Fruit fly (Drosophila melanogaster) whole organism, wandering third instar larva: ENCODE measurements around the gene scyl.

ENCODE experiments used
- Abd-B ChIP-seq: fragments of >200 bp; optimal IDR thresholded peaks from 2 replicates; lab custom pipeline; 2017; ENCODE audit warnings: missing biosample characterization, missing genetic modification characterization
- CG32264 ChIP-seq: fragments of 200-800 bp; sonication (Bioruptor generic); optimal IDR thresholded peaks from 2 replicates; lab custom pipeline; 2016; ENCODE audit warnings: missing biosample characterization, missing genetic modification characterization
- CG9705 ChIP-seq: fragments of 200-800 bp; sonication (Bioruptor generic); optimal IDR thresholded peaks from 2 replicates; lab custom pipeline; 2018; ENCODE audit warnings: missing biosample characterization, mild to moderate bottlenecking, missing genetic modification characterization
- CrebA ChIP-seq: fragments of 200-800 bp; sonication (Bioruptor generic); optimal IDR thresholded peaks from 2 replicates; lab custom pipeline; 2016; ENCODE audit warnings: missing biosample characterization, mild to moderate bottlenecking, missing genetic modification characterization, borderline replicate concordance
- GATAd ChIP-seq: sonication (Bioruptor generic); optimal IDR thresholded peaks from 2 replicates; lab custom pipeline; 2016; ENCODE audit warnings: missing biosample characterization, missing genetic modification characterization
- HLH106 ChIP-seq: fragments of 200-800 bp; optimal IDR thresholded peaks from 3 replicates; lab custom pipeline; 2019; ENCODE audit warnings: missing biosample characterization, mild to moderate bottlenecking, missing genetic modification characterization, moderate library complexity
- Hnf4 ChIP-seq: fragments of 200-800 bp; sonication (Bioruptor generic); optimal IDR thresholded peaks from 2 replicates; lab custom pipeline; 2016; ENCODE audit warnings: missing biosample characterization, mild to moderate bottlenecking, missing genetic modification characterization
- Hr78 ChIP-seq: fragments of >200 bp; optimal IDR thresholded peaks from 2 replicates; lab custom pipeline; 2017; ENCODE audit warnings: missing biosample characterization, missing genetic modification characterization
- Hr83 ChIP-seq: fragments of 200-300 bp; sonication (Bioruptor generic); optimal IDR thresholded peaks from 2 replicates; lab custom pipeline; 2016; ENCODE audit warnings: missing biosample characterization, mild to moderate bottlenecking, missing genetic modification characterization, moderate library complexity; ENCODE audit not compliant: poor library complexity, severe bottlenecking
- Mio ChIP-seq: sonication (Bioruptor generic); optimal IDR thresholded peaks from 2 replicates; lab custom pipeline; 2016; ENCODE audit warnings: missing biosample characterization, missing genetic modification characterization
- Myc ChIP-seq: fragments of >200 bp; optimal IDR thresholded peaks from 2 replicates; lab custom pipeline; 2017
- N ChIP-seq: fragments of >200 bp; optimal IDR thresholded peaks from 2 replicates; lab custom pipeline; 2018; ENCODE audit warnings: missing biosample characterization, missing external identifiers, missing genetic modification characterization
- OdsH ChIP-seq: fragments of 200-800 bp; sonication (Bioruptor generic); optimal IDR thresholded peaks from 2 replicates; lab custom pipeline; 2016; ENCODE audit warnings: missing biosample characterization, mild to moderate bottlenecking, missing genetic modification characterization
- Rel ChIP-seq, 2 experiments: fragments of 200-800 bp; sonication (Bioruptor generic) in 1 of 2; optimal IDR thresholded peaks; 2 replicates in 1 of 2; 3 replicates in 1 of 2; lab custom pipeline; 2016 to 2019; ENCODE audit warnings: mild to moderate bottlenecking in 2 of 2, missing biosample characterization in 2 of 2, missing genetic modification characterization in 2 of 2, moderate library complexity in 1 of 2
- Sp1 ChIP-seq: fragments of 200-800 bp; sonication (Bioruptor generic); optimal IDR thresholded peaks from 3 replicates; lab custom pipeline; 2019; ENCODE audit warnings: missing biosample characterization, mild to moderate bottlenecking, missing genetic modification characterization, moderate library complexity
- Vsx2 ChIP-seq: fragments of 200-300, 225-300 bp; sonication (Bioruptor generic); optimal IDR thresholded peaks from 2 replicates; lab custom pipeline; 2018; ENCODE audit warnings: missing biosample characterization, missing genetic modification characterization; ENCODE audit not compliant: partially characterized antibody
- br ChIP-seq: fragments of 200-800 bp; sonication (Bioruptor generic); optimal IDR thresholded peaks from 2 replicates; lab custom pipeline; 2016; ENCODE audit warnings: missing biosample characterization, missing genetic modification characterization
- brk ChIP-seq: fragments of 200-800 bp; sonication (Bioruptor generic); optimal IDR thresholded peaks from 2 replicates; lab custom pipeline; 2016; ENCODE audit warnings: missing biosample characterization, mild to moderate bottlenecking, missing genetic modification characterization
- dl ChIP-seq, 2 experiments: fragments of 175-275, 200-275 bp in 1 of 2; fragments of 200-275 bp in 1 of 2; sonication (Bioruptor generic); optimal IDR thresholded peaks; lab custom pipeline; 2018; ENCODE audit warnings: mild to moderate bottlenecking in 2 of 2, missing biosample characterization in 2 of 2, missing genetic modification characterization in 2 of 2, moderate library complexity in 2 of 2; ENCODE audit not compliant: partially characterized antibody in 2 of 2, insufficient read depth in 1 of 2
- dmrt93B ChIP-seq: fragments of 200-800 bp; sonication (Bioruptor generic); optimal IDR thresholded peaks from 2 replicates; lab custom pipeline; 2018; ENCODE audit warnings: missing biosample characterization, mild to moderate bottlenecking, missing genetic modification characterization
- dsf ChIP-seq: sonication (Bioruptor generic); optimal IDR thresholded peaks from 2 replicates; lab custom pipeline; 2016; ENCODE audit warnings: missing biosample characterization, missing genetic modification characterization, borderline replicate concordance
- ey ChIP-seq: fragments of 200-800 bp; sonication (Bioruptor generic); optimal IDR thresholded peaks from 2 replicates; lab custom pipeline; 2016; ENCODE audit warnings: missing biosample characterization, missing genetic modification characterization
- foxo ChIP-seq, 2 experiments: fragments of 200-800 bp; sonication (Bioruptor generic); optimal IDR thresholded peaks; 2 replicates in 1 of 2; 3 replicates in 1 of 2; lab custom pipeline; 2016 to 2017; ENCODE audit warnings: missing biosample characterization in 2 of 2, missing genetic modification characterization in 2 of 2
- fru ChIP-seq: fragments of 200-800 bp; sonication (Bioruptor generic); optimal IDR thresholded peaks from 3 replicates; lab custom pipeline; 2016; ENCODE audit warnings: missing biosample characterization, mild to moderate bottlenecking, missing genetic modification characterization
- h ChIP-seq: fragments of 200-800 bp; sonication (Bioruptor generic); optimal IDR thresholded peaks from 3 replicates; lab custom pipeline; 2016; ENCODE audit warnings: missing biosample characterization, mild to moderate bottlenecking, missing genetic modification characterization
- jim ChIP-seq: fragments of 175-275, 200-325 bp; sonication (Bioruptor generic); optimal IDR thresholded peaks from 2 replicates; lab custom pipeline; 2016; ENCODE audit warnings: missing biosample characterization, mild to moderate bottlenecking, missing genetic modification characterization
- lola ChIP-seq: fragments of >200 bp; optimal IDR thresholded peaks from 2 replicates; lab custom pipeline; 2017; ENCODE audit warnings: missing biosample characterization, missing genetic modification characterization
- pan ChIP-seq: fragments of >200 bp; optimal IDR thresholded peaks from 2 replicates; lab custom pipeline; 2017
- psq ChIP-seq: fragments of 200-800 bp; sonication (Bioruptor generic); optimal IDR thresholded peaks from 3 replicates; lab custom pipeline; 2017; ENCODE audit warnings: missing biosample characterization, mild to moderate bottlenecking, missing genetic modification characterization, moderate library complexity
- sage ChIP-seq: fragments of 200-800 bp; sonication (Bioruptor generic); optimal IDR thresholded peaks from 2 replicates; lab custom pipeline; 2016; ENCODE audit warnings: missing biosample characterization, mild to moderate bottlenecking, missing genetic modification characterization
- sv ChIP-seq: fragments of 200-800 bp; sonication (Bioruptor generic); optimal IDR thresholded peaks from 3 replicates; lab custom pipeline; 2016; ENCODE audit warnings: missing biosample characterization, missing genetic modification characterization
- tai ChIP-seq: sonication (Bioruptor generic); optimal IDR thresholded peaks from 2 replicates; lab custom pipeline; 2016; ENCODE audit warnings: missing biosample characterization, missing genetic modification characterization
- usp ChIP-seq: fragments of >200 bp; optimal IDR thresholded peaks from 2 replicates; lab custom pipeline; 2017; ENCODE audit warnings: missing biosample characterization, missing genetic modification characterization
- woc ChIP-seq: sonication (Bioruptor generic); optimal IDR thresholded peaks from 2 replicates; lab custom pipeline; 2016; ENCODE audit warnings: missing biosample characterization, mild to moderate bottlenecking, missing genetic modification characterization

The scyl gene

DNA sequence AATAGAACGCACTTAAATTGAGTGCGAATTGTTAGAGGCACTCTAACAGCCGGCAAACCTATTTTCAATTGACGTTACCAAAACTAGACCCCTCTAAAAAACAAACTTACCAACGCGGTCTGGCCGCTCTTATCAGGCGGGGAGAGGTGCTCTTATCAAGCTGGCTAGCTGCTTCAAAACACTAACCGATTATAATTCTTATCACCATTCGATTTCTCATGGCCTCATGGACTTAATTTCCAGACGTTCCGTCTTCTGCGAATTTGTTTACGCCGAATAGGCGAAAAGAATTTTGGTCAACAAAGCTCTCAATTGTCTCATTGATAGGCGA is 20.9 kb downstream of the scyl start:
- no peak for TF ChIP-seq Sp1 (GFP tag; lab: Kevin White, UChicago)
- no peak for TF ChIP-seq dsf (GFP tag; lab: Kevin White, UChicago)
- no peak for TF ChIP-seq dl (GFP tag; optimal IDR thresholded peaks at IDR 0.05; lab: Kevin White, UChicago; ENCODE audit: insufficient read depth in 1 of 2, partially characterized antibody in 2 of 2)
- TF ChIP-seq brk = no peak
- TF ChIP-seq h (GFP tag; lab: Kevin White, UChicago) = no peak
- no peak for TF ChIP-seq sage (GFP tag; lab: Kevin White, UChicago)
- TF ChIP-seq br (GFP tag; lab: Kevin White, UChicago) = no peak
- TF ChIP-seq foxo (GFP tag; optimal IDR thresholded peaks at IDR 0.05; lab: Kevin White, UChicago) = no peak
- TF ChIP-seq N (GFP tag; lab: Kevin White, UChicago) = no peak
- TF ChIP-seq dmrt93B (GFP tag; lab: Kevin White, UChicago) = no peak
- no peak for TF ChIP-seq CrebA
- no peak for TF ChIP-seq jim (GFP tag; lab: Kevin White, UChicago)
- TF ChIP-seq sv (GFP tag; lab: Kevin White, UChicago) = no peak
- TF ChIP-seq Vsx2 = no peak
- no peak for TF ChIP-seq Mio (GFP tag; lab: Kevin White, UChicago)
- no peak for TF ChIP-seq GATAd
- TF ChIP-seq Rel (GFP tag; optimal IDR thresholded peaks at IDR 0.05; lab: Kevin White, UChicago) = no peak
- TF ChIP-seq Rel (tag; optimal IDR thresholded peaks at IDR 0.05; lab: Kevin White, UChicago) = no peak
- TF ChIP-seq ey (GFP tag; lab: Kevin White, UChicago) = no peak
- TF ChIP-seq usp = no peak
- no peak for TF ChIP-seq Hr78 (GFP tag; lab: Kevin White, UChicago)

DNA sequence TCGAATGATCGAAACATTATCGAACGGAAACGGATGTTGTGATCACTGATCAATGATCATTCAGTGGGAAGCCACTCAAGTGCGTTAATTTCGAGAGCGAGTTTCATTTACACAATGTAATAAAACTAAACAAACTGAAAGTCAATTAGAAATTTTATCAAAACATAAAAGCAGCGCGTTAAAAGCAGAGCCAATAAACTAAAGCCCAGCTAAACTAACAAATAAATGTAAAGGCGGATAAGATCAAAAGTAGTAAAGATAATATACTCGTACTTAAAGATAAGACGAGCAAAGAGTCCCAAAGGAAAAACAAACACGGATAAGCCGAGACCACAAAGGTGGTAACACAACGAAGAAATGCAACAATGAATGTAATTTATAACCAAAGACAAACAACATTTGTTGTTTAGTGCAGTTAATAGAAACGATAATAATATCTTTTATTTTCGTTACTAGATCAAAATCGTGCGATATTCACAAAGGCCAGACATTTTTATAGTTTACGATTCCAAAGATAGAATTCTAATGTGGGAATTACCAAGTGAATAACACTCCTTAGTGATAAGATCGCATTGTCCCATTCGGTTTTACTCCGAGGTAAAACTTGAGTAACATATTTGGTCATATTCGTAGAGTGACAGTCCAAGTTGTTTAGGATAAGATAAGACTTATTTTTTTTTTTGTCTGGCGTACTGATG is 21.5 kb downstream of the scyl start:
- TF ChIP-seq HLH106 (no peak), CG32264 (GFP tag; lab: Kevin White, UChicago) (no peak), dl (GFP tag; optimal IDR thresholded peaks at IDR 0.05; lab: Kevin White, UChicago; ENCODE audit: insufficient read depth in 1 of 2, partially characterized antibody in 2 of 2) (no peak), psq (no peak)

DNA sequence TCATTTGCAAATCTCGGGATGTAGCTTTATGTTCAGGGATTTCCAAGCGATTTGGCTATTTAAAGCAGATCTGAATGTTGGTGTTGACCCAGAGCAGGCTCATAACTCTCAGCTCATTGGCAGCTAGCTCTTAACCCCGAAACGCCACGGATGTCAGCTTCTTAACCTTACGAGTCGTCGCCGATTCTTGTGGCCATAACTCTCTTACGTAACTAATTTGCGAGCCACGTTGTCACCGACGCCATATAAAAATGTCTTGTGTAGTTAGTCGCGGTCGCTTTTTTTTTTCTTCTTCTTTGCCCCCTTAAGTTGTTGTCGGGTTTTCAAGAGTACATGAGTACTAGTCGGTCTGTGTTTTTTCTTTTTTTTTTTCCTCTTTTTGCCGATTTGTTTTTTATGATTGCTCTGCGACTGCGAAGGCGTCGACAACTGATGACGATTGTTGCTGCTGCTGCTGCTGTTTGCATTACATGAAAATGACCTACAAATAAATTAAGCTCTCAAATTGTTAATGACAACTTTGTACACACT is 22.1 kb downstream of the scyl start:
- TF ChIP-seq pan (lab: Kevin White, UChicago) = no peak
- no peak for TF ChIP-seq CrebA
- TF ChIP-seq woc = no peak

DNA sequence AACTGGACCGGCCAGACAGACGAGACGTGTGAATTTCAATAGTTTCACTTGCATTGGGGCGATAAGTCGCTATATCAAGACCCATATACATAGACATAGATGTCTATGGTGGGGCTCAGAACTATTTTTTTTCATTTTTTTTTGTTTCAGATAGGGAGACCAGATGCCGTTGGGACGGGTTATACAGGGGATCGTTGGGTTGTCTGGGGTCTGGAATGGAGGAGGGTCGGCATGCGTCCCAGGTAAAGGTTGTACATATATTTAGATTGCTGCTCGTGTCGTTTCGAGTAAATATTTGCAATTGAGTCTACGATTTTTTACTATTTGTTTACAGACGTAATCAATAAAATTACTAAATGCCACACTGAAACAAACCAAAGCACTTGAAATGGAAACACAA is 23.9 kb downstream of the scyl start:
- TF ChIP-seq dmrt93B (GFP tag; lab: Kevin White, UChicago) = no peak
- no peak for TF ChIP-seq fru (GFP tag; lab: Kevin White, UChicago)
- no peak for TF ChIP-seq Myc (lab: Kevin White, UChicago)
- no peak for TF ChIP-seq HLH106
- TF ChIP-seq Abd-B = no peak
- TF ChIP-seq dsf (GFP tag; lab: Kevin White, UChicago) = no peak
- TF ChIP-seq OdsH = no peak
- no peak for TF ChIP-seq tai (GFP tag; lab: Kevin White, UChicago)
- TF ChIP-seq h (GFP tag; lab: Kevin White, UChicago) = no peak
- TF ChIP-seq Hr78 (GFP tag; lab: Kevin White, UChicago) = no peak
- TF ChIP-seq pan (lab: Kevin White, UChicago) = no peak
- no peak for TF ChIP-seq CrebA
- TF ChIP-seq GATAd = no peak
- TF ChIP-seq lola (GFP tag; lab: Kevin White, UChicago) = no peak
- no peak for TF ChIP-seq CG9705 (GFP tag; lab: Kevin White, UChicago)
- no peak for TF ChIP-seq Hr83 (GFP tag; lab: Kevin White, UChicago)
- no peak for TF ChIP-seq Mio (GFP tag; lab: Kevin White, UChicago)
- TF ChIP-seq Hnf4 (GFP tag; lab: Kevin White, UChicago) = no peak
- TF ChIP-seq, all 38 proteins: peak for 0
